Fruit fly (Drosophila melanogaster) whole organism, embryonic: ENCODE measurements around the gene CG5909.

Source experiments
- Adf1 ChIP-seq: fragments of 200-800 bp; sonication (Bioruptor generic); IDR thresholded peaks from 2 replicates; pipeline ENCODE4 v1.3.6; 2022; ENCODE audit warnings: missing biosample characterization, missing genetic modification characterization
- Aef1 ChIP-seq: fragments of 200-800 bp; sonication (Bioruptor generic); IDR thresholded peaks from 3 replicates; pipeline ENCODE4 v1.3.6; 2022; ENCODE audit warnings: missing biosample characterization, missing genetic modification characterization
- Atf6 ChIP-seq: fragments of 200-800 bp; sonication (Bioruptor generic); IDR thresholded peaks from 2 replicates; pipeline ENCODE4 v1.3.6; 2022; ENCODE audit warnings: missing biosample characterization, missing genetic modification characterization
- Awh ChIP-seq: fragments of 200-800 bp; sonication (Bioruptor generic); IDR thresholded peaks from 2 replicates; pipeline ENCODE4, ENCODE4 v1.3.6; 2022; ENCODE audit warnings: missing biosample characterization, missing genetic modification characterization
- CG10321 ChIP-seq: fragments of 200-800 bp; sonication (Bioruptor generic); IDR thresholded peaks from 2 replicates; pipeline ENCODE4 v1.3.6; 2022; ENCODE audit warnings: missing biosample characterization, missing genetic modification characterization
- CG11093 ChIP-seq: fragments of 200-800 bp; sonication (Bioruptor generic); IDR thresholded peaks from 3 replicates; pipeline ENCODE4 v1.3.6; 2022; ENCODE audit warnings: missing biosample characterization, missing genetic modification characterization
- CG12744 ChIP-seq: fragments of 200-800 bp; sonication (Bioruptor generic); optimal IDR thresholded peaks from 2 replicates; lab custom pipeline; 2016; ENCODE audit warnings: missing biosample characterization, missing genetic modification characterization
- CG13287 ChIP-seq: fragments of 200-800 bp; sonication (Bioruptor generic); IDR thresholded peaks from 2 replicates; pipeline ENCODE4 v1.3.6; 2022; ENCODE audit warnings: missing biosample characterization, missing genetic modification characterization; ENCODE audit not compliant: partially characterized antibody
- CG17912 ChIP-seq: fragments of 200-800 bp; sonication (Bioruptor generic); optimal IDR thresholded peaks from 2 replicates; lab custom pipeline; 2018; ENCODE audit warnings: missing biosample characterization, mild to moderate bottlenecking, missing genetic modification characterization
- CG1832 ChIP-seq: fragments of 200-800 bp; sonication (Bioruptor generic); optimal IDR thresholded peaks from 2 replicates; lab custom pipeline; 2017; ENCODE audit warnings: missing biosample characterization, mild to moderate bottlenecking, missing genetic modification characterization, inconsistent platforms
- CG18476 ChIP-seq: fragments of 200-800 bp; sonication (Bioruptor generic); optimal IDR thresholded peaks from 2 replicates; lab custom pipeline; 2016; ENCODE audit warnings: missing biosample characterization, mild to moderate bottlenecking, missing genetic modification characterization
- CG2116 ChIP-seq: fragments of 200-800 bp; sonication (Bioruptor generic); optimal IDR thresholded peaks from 3 replicates; lab custom pipeline; 2018; ENCODE audit warnings: missing biosample characterization, mild to moderate bottlenecking, missing genetic modification characterization
- CG30431 ChIP-seq: fragments of 200-800 bp; sonication (Bioruptor generic); optimal IDR thresholded peaks from 2 replicates; lab custom pipeline; 2017; ENCODE audit warnings: missing biosample characterization, missing genetic modification characterization
- CG3065 ChIP-seq: fragments of 200-800 bp; sonication (Bioruptor generic); optimal IDR thresholded peaks from 2 replicates; lab custom pipeline; 2016; ENCODE audit warnings: missing biosample characterization, missing genetic modification characterization
- CG3163 ChIP-seq: fragments of 200-800 bp; sonication (Bioruptor generic); optimal IDR thresholded peaks from 3 replicates; lab custom pipeline; 2016; ENCODE audit warnings: missing biosample characterization, missing genetic modification characterization
- CG32767 ChIP-seq: fragments of 200-800 bp; sonication (Bioruptor generic); IDR thresholded peaks from 2 replicates; pipeline ENCODE4 v1.3.6; 2022; ENCODE audit warnings: missing biosample characterization, missing genetic modification characterization
- CG42726 ChIP-seq: fragments of 200-800 bp; sonication (Bioruptor generic); IDR thresholded peaks from 2 replicates; pipeline ENCODE4 v1.3.6; 2022; ENCODE audit warnings: missing biosample characterization, missing genetic modification characterization; ENCODE audit not compliant: partially characterized antibody
- CG4617 ChIP-seq: fragments of 200-800 bp; sonication (Bioruptor generic); optimal IDR thresholded peaks from 3 replicates; lab custom pipeline; 2016; ENCODE audit warnings: missing biosample characterization, missing genetic modification characterization, borderline replicate concordance
- CG6254 ChIP-seq: fragments of 200-800 bp; sonication (Bioruptor generic); optimal IDR thresholded peaks from 3 replicates; lab custom pipeline; 2017; ENCODE audit warnings: mild to moderate bottlenecking, missing biosample characterization, missing genetic modification reagents, missing genetic modification characterization
- CG6854 ChIP-seq: fragments of 200-800 bp; sonication (Bioruptor generic); optimal IDR thresholded peaks from 3 replicates; lab custom pipeline; 2017; ENCODE audit warnings: missing biosample characterization, mild to moderate bottlenecking, missing genetic modification characterization
- CG7372 ChIP-seq: fragments of 200-800 bp; sonication (Bioruptor generic); IDR thresholded peaks from 2 replicates; pipeline ENCODE4 v1.3.6; 2022; ENCODE audit warnings: missing biosample characterization, missing genetic modification characterization
- CG7839 ChIP-seq: fragments of 200-800 bp; sonication (Bioruptor generic); optimal IDR thresholded peaks from 3 replicates; lab custom pipeline; 2018; ENCODE audit warnings: missing biosample characterization, mild to moderate bottlenecking, missing genetic modification characterization, moderate library complexity
- CG8359 ChIP-seq: fragments of 200-800 bp; sonication (Bioruptor generic); optimal IDR thresholded peaks from 2 replicates; lab custom pipeline; 2017; ENCODE audit warnings: missing biosample characterization, mild to moderate bottlenecking, missing genetic modification characterization, borderline replicate concordance
- CHES-1-like ChIP-seq: fragments of 200-800 bp; sonication (Bioruptor generic); optimal IDR thresholded peaks from 2 replicates; lab custom pipeline; 2016; ENCODE audit warnings: missing biosample characterization, missing genetic modification characterization
- E2f1 ChIP-seq: fragments of 200-800 bp; sonication (Bioruptor generic); IDR thresholded peaks from 2 replicates; pipeline ENCODE4 v1.3.6; 2022; ENCODE audit warnings: missing biosample characterization, missing genetic modification characterization
- Hmx ChIP-seq: fragments of 200-800 bp; sonication (Bioruptor generic); optimal IDR thresholded peaks from 2 replicates; lab custom pipeline; 2016; ENCODE audit warnings: missing biosample characterization, missing genetic modification characterization
- Lhr ChIP-seq: fragments of 200-800 bp; sonication (Bioruptor generic); optimal IDR thresholded peaks from 3 replicates; lab custom pipeline; 2017; ENCODE audit warnings: mild to moderate bottlenecking, missing biosample characterization, missing genetic modification reagents, missing genetic modification characterization
- Scr ChIP-seq: fragments of 200-800 bp; sonication (Bioruptor generic); IDR thresholded peaks from 2 replicates; pipeline ENCODE4 v1.3.6; 2022; ENCODE audit warnings: missing biosample characterization, missing genetic modification characterization; ENCODE audit not compliant: partially characterized antibody
- Sin3A ChIP-seq: fragments of >200 bp; optimal IDR thresholded peaks from 2 replicates; lab custom pipeline; 2018
- Stat92E ChIP-seq, 3 experiments: fragments of >200 bp in 2 of 3; fragments of 200-800 bp in 1 of 3; sonication (Bioruptor generic) in 1 of 3; optimal IDR thresholded peaks; 2 replicates each; lab custom pipeline; 2017 to 2019; ENCODE audit warnings: missing biosample characterization in 3 of 3, missing genetic modification characterization in 3 of 3, mild to moderate bottlenecking in 1 of 3, moderate library complexity in 1 of 3
- ash1 ChIP-seq: fragments of 200-800 bp; sonication (Bioruptor generic); optimal IDR thresholded peaks from 2 replicates; lab custom pipeline; 2018; ENCODE audit warnings: missing biosample characterization, mild to moderate bottlenecking, missing genetic modification characterization
- emc ChIP-seq: fragments of 200-800 bp; sonication (Bioruptor generic); optimal IDR thresholded peaks from 2 replicates; lab custom pipeline; 2016; ENCODE audit warnings: missing biosample characterization, missing genetic modification characterization
- en ChIP-seq: fragments of 200-800 bp; sonication (Bioruptor generic); optimal IDR thresholded peaks from 2 replicates; lab custom pipeline; 2016; ENCODE audit warnings: missing biosample characterization, missing genetic modification characterization
- gsb-n ChIP-seq: fragments of 200-800 bp; sonication (Bioruptor generic); optimal IDR thresholded peaks from 3 replicates; lab custom pipeline; 2018; ENCODE audit warnings: missing biosample characterization, mild to moderate bottlenecking, missing genetic modification characterization
- ham ChIP-seq: fragments of 200-800 bp; sonication (Bioruptor generic); IDR thresholded peaks from 2 replicates; pipeline ENCODE4 v1.3.6; 2022; ENCODE audit warnings: missing biosample characterization, missing genetic modification characterization
- hth ChIP-seq: fragments of >200 bp; optimal IDR thresholded peaks from 2 replicates; lab custom pipeline; 2017; ENCODE audit warnings: inconsistent platforms
- kni ChIP-seq: fragments of 200-800 bp; sonication (Bioruptor generic); optimal IDR thresholded peaks from 3 replicates; lab custom pipeline; 2017; ENCODE audit warnings: mild to moderate bottlenecking, missing biosample characterization, missing genetic modification reagents, missing genetic modification characterization
- lilli ChIP-seq: fragments of 200-800 bp; sonication (Bioruptor generic); optimal IDR thresholded peaks from 3 replicates; lab custom pipeline; 2016; ENCODE audit warnings: missing biosample characterization, missing genetic modification characterization
- nmo ChIP-seq: fragments of 200-800 bp; sonication (Bioruptor generic); optimal IDR thresholded peaks from 2 replicates; lab custom pipeline; 2018; ENCODE audit warnings: missing biosample characterization, mild to moderate bottlenecking, missing genetic modification characterization, moderate library complexity
- nom ChIP-seq: fragments of 200-800 bp; sonication (Bioruptor generic); optimal IDR thresholded peaks from 2 replicates; lab custom pipeline; 2017; ENCODE audit warnings: missing biosample characterization, missing genetic modification characterization, mild to moderate bottlenecking, moderate library complexity, missing genetic modification reagents
- otp ChIP-seq: fragments of 200-800 bp; sonication (Bioruptor generic); IDR thresholded peaks from 3 replicates; pipeline ENCODE4, ENCODE4 v1.3.6; 2022; ENCODE audit warnings: missing biosample characterization, missing genetic modification characterization
- pfk ChIP-seq: fragments of 200-800 bp; sonication (Bioruptor generic); optimal IDR thresholded peaks from 2 replicates; lab custom pipeline; 2018; ENCODE audit warnings: missing biosample characterization, mild to moderate bottlenecking, missing genetic modification characterization, moderate library complexity
- schlank ChIP-seq: fragments of 200-800 bp; sonication (Bioruptor generic); optimal IDR thresholded peaks from 2 replicates; lab custom pipeline; 2018; ENCODE audit warnings: missing biosample characterization, mild to moderate bottlenecking, missing genetic modification characterization
- sisA ChIP-seq: fragments of 200-800 bp; sonication (Bioruptor generic); IDR thresholded peaks from 2 replicates; pipeline ENCODE4 v1.3.6; 2022; ENCODE audit warnings: missing biosample characterization, missing genetic modification characterization
- slbo ChIP-seq: fragments of 200-800 bp; sonication (Bioruptor generic); IDR thresholded peaks from 2 replicates; pipeline ENCODE4 v1.3.6; 2022; ENCODE audit warnings: missing biosample characterization, missing genetic modification characterization
- stc ChIP-seq: fragments of 200-800 bp; sonication (Bioruptor generic); IDR thresholded peaks from 2 replicates; pipeline ENCODE4 v1.3.6; 2022; ENCODE audit warnings: missing biosample characterization, missing genetic modification characterization
- tgo ChIP-seq: fragments of 200-800 bp; sonication (Bioruptor generic); IDR thresholded peaks from 3 replicates; pipeline ENCODE4 v1.3.6; 2022; ENCODE audit warnings: missing biosample characterization, missing genetic modification characterization
- vfl ChIP-seq: fragments of 200-800 bp; sonication (Bioruptor generic); optimal IDR thresholded peaks from 2 replicates; lab custom pipeline; 2016; ENCODE audit warnings: missing biosample characterization, missing genetic modification characterization
- zfh2 ChIP-seq: fragments of 200-800 bp; sonication (Bioruptor generic); optimal IDR thresholded peaks from 2 replicates; lab custom pipeline; 2016; ENCODE audit warnings: missing biosample characterization, missing genetic modification characterization

The CG5909 gene

dm6 chr3R:27152129-27152968 is 8.6 kb upstream of the CG5909 start (continued):
- TF ChIP-seq Aef1 (GFP tag; lab: Robert Waterston, UW), result 0 out of 3 replicates have a peak, but pooled peaks have one; percentile 13
- no peak for TF ChIP-seq CG18476
- TF ChIP-seq ash1 (GFP tag; lab: Kevin White, UChicago), result no peak
- TF ChIP-seq vfl (GFP tag; lab: Kevin White, UChicago), result no peak
- TF ChIP-seq otp, result no peak
- no peak for TF ChIP-seq CG3065 (GFP tag; lab: Kevin White, UChicago)
- TF ChIP-seq nom (GFP tag; lab: Kevin White, UChicago), result no peak
- no peak for TF ChIP-seq Awh
- no peak for TF ChIP-seq Sin3A (lab: Kevin White, UChicago)
- no peak for TF ChIP-seq pfk (GFP tag; lab: Kevin White, UChicago)
- TF ChIP-seq CHES-1-like (GFP tag; lab: Kevin White, UChicago), result peak; percentile 23
- no peak for TF ChIP-seq Lhr (GFP tag; lab: Kevin White, UChicago)
- peak; percentile 15 for TF ChIP-seq CG6254 (GFP tag; lab: Kevin White, UChicago)
- TF ChIP-seq CG11093 (GFP tag; lab: Robert Waterston, UW), result no peak
- no peak for TF ChIP-seq Hmx
- TF ChIP-seq hth (lab: Kevin White, UChicago), result no peak
- 0 out of 2 replicates have a peak, but pooled peaks have one; percentile 43 for TF ChIP-seq sisA (GFP tag; lab: Robert Waterston, UW)
- TF ChIP-seq schlank (tag; lab: Kevin White, UChicago), result peak; percentile 49
- TF ChIP-seq emc (GFP tag; lab: Kevin White, UChicago), result no peak
- no peak for TF ChIP-seq Adf1 (GFP tag; lab: Robert Waterston, UW)
- TF ChIP-seq kni, result no peak
- peak; percentile 19 for TF ChIP-seq lilli (GFP tag; lab: Kevin White, UChicago)
- peak; percentile 44; the same call in 1 of the 2 replicates for TF ChIP-seq E2f1 (GFP tag; lab: Robert Waterston, UW)
- TF ChIP-seq stc (GFP tag; lab: Robert Waterston, UW), result 0 out of 2 replicates have a peak, but pooled peaks have one; percentile 28
- no peak for TF ChIP-seq CG42726 (GFP tag; lab: Robert Waterston, UW)
- TF ChIP-seq Stat92E (GFP tag; optimal IDR thresholded peaks at IDR 0.05; lab: Kevin White, UChicago), result no peak
- TF ChIP-seq CG13287 (GFP tag; lab: Robert Waterston, UW), result no peak
- peak; percentile 57 for TF ChIP-seq nmo (GFP tag; lab: Kevin White, UChicago)
- no peak for TF ChIP-seq tgo (GFP tag; lab: Robert Waterston, UW)
- peak; percentile 76 for TF ChIP-seq zfh2 (GFP tag; lab: Kevin White, UChicago)
- TF ChIP-seq CG7839 (tag; lab: Kevin White, UChicago), result peak; percentile 57
- no peak for TF ChIP-seq en (GFP tag; lab: Kevin White, UChicago)
- TF ChIP-seq CG32767 (GFP tag; lab: Robert Waterston, UW), result no peak
- no peak for TF ChIP-seq CG3163 (GFP tag; lab: Kevin White, UChicago)
- TF ChIP-seq gsb-n (tag; lab: Kevin White, UChicago), result peak; percentile 6
- TF ChIP-seq CG4617 (GFP tag; lab: Kevin White, UChicago), result no peak
- TF ChIP-seq CG10321 (GFP tag; lab: Robert Waterston, UW), result no peak
- TF ChIP-seq Atf6 (GFP tag; lab: Robert Waterston, UW), result no peak
- TF ChIP-seq ham (GFP tag; lab: Robert Waterston, UW), result no peak
- peak; percentile 19 for TF ChIP-seq CG30431 (GFP tag; lab: Kevin White, UChicago)
- TF ChIP-seq CG8359 (GFP tag; lab: Kevin White, UChicago), result no peak
- TF ChIP-seq CG17912, result no peak
- TF ChIP-seq CG2116, result no peak
- no peak for TF ChIP-seq Scr (GFP tag; lab: Robert Waterston, UW)
- TF ChIP-seq CG7372, result 0 out of 2 replicates have a peak, but pooled peaks have one; percentile 19
- TF ChIP-seq CG1832 (GFP tag; lab: Kevin White, UChicago), result peak; percentile 61
- TF ChIP-seq CG6854 (GFP tag; lab: Kevin White, UChicago), result no peak
- TF ChIP-seq CG12744 (GFP tag; lab: Kevin White, UChicago), result no peak
- TF ChIP-seq slbo (GFP tag; lab: Robert Waterston, UW), result peak; percentile 65
